Fruit fly (Drosophila melanogaster) whole organism, larva: ENCODE data around the gene CG42258.

Experiments used
- noc ChIP-seq: fragments of 200-800 bp; sonication (Bioruptor generic); optimal IDR thresholded peaks from 3 replicates; lab custom pipeline; 2019; ENCODE audit warnings: missing biosample characterization, mild to moderate bottlenecking, missing genetic modification characterization, moderate library complexity

The CG42258 gene

dm6 chrX:12462936-12463558, at the start of gene CG42258, which contains the start of gene Rab40:
TSS of gene CG42258 (plus strand) at chrX:12463528.
TSS of gene Rab40 (minus strand) at chrX:12463112.
- TF ChIP-seq noc, result peak; percentile 35

dm6 chrX:12431466-12431865, 31.9 kb upstream of the CG42258 start:
- TF ChIP-seq noc, result no peak

- no peak for TF ChIP-seq noc
Measured at dm6 chrX:12431924-12432323, 31.4 kb upstream of the CG42258 start, which contains the start of gene Pkcdelta. TSS of gene Pkcdelta (plus strand) at chrX:12432224.

- no peak for TF ChIP-seq noc
Measured at dm6 chrX:12434604-12435003, 28.7 kb upstream of the CG42258 start.

dm6 chrX:12437099-12437498, 26.2 kb upstream of the CG42258 start:
- TF ChIP-seq noc, result no peak

- TF ChIP-seq noc, result peak; percentile 28
Measured at dm6 chrX:12447874-12448273, 15.5 kb upstream of the CG42258 start.

- TF ChIP-seq noc, result no peak
Measured at dm6 chrX:12453704-12454103, 9.6 kb upstream of the CG42258 start.

- TF ChIP-seq noc, result no peak
Measured at dm6 chrX:12454358-12454757, 9.0 kb upstream of the CG42258 start, which contains the start of gene CG15927. TSS of gene CG15927 (plus strand) at chrX:12454729.

dm6 chrX:12455891-12456290, 7.4 kb upstream of the CG42258 start:
- no peak for TF ChIP-seq noc

- no peak for TF ChIP-seq noc
Measured at dm6 chrX:12457713-12458233, 5.6 kb upstream of the CG42258 start, which contains the start of gene CG15731. TSS of gene CG15731 (minus strand) at chrX:12457763.

dm6 chrX:12462216-12462615, 1.1 kb upstream of the CG42258 start:
- TF ChIP-seq noc, result no peak

- TF ChIP-seq noc, result no peak
Measured at dm6 chrX:12463560-12463959, 232 bp downstream of the CG42258 start.

dm6 chrX:12465316-12465715, 2.0 kb downstream of the CG42258 start:
- TF ChIP-seq noc, result no peak

- TF ChIP-seq noc, result peak; percentile 35
Measured at dm6 chrX:12466541-12467240, 3.4 kb downstream of the CG42258 start.

dm6 chrX:12467241-12467597, 3.9 kb downstream of the CG42258 start:
- no peak for TF ChIP-seq noc

dm6 chrX:12469172-12469571, 5.8 kb downstream of the CG42258 start:
- TF ChIP-seq noc, result no peak

dm6 chrX:12469778-12470177, 6.5 kb downstream of the CG42258 start:
- peak; percentile 70 for TF ChIP-seq noc
